Fruit fly (Drosophila melanogaster) whole organism, embryonic: Measurements from ENCODE around the gene CSN3.

Source experiments
- CG15479 ChIP-seq: fragments of 200-800 bp; sonication (Bioruptor generic); optimal IDR thresholded peaks from 3 replicates; lab custom pipeline; 2019; ENCODE audit warnings: missing biosample characterization, mild to moderate bottlenecking, missing genetic modification characterization, moderate library complexity
- CG6689 ChIP-seq: fragments of 200-800 bp; sonication (Bioruptor generic); IDR thresholded peaks from 2 replicates; pipeline ENCODE4 v1.3.6; 2022; ENCODE audit warnings: missing biosample characterization, missing genetic modification characterization
- amos ChIP-seq: fragments of 200-800 bp; sonication (Bioruptor generic); IDR thresholded peaks from 2 replicates; pipeline ENCODE4 v1.3.6; 2022; ENCODE audit warnings: missing biosample characterization, missing genetic modification characterization; ENCODE audit not compliant: partially characterized antibody
- ase ChIP-seq: fragments of 200-800 bp; sonication (Bioruptor generic); IDR thresholded peaks from 3 replicates; pipeline ENCODE4 v1.3.6; 2022; ENCODE audit warnings: missing biosample characterization, missing genetic modification characterization
- bigmax ChIP-seq: fragments of 200-800 bp; sonication (Bioruptor generic); optimal IDR thresholded peaks from 2 replicates; lab custom pipeline; 2018; ENCODE audit warnings: missing biosample characterization, mild to moderate bottlenecking, missing genetic modification characterization
- grau ChIP-seq: fragments of 200-800 bp; optimal IDR thresholded peaks from 3 replicates; lab custom pipeline; 2019; ENCODE audit warnings: missing biosample characterization, mild to moderate bottlenecking, missing genetic modification characterization, moderate library complexity
- nom ChIP-seq: fragments of 200-800 bp; sonication (Bioruptor generic); optimal IDR thresholded peaks from 2 replicates; lab custom pipeline; 2017; ENCODE audit warnings: missing biosample characterization, missing genetic modification characterization, mild to moderate bottlenecking, moderate library complexity, missing genetic modification reagents
- pita ChIP-seq: fragments of 200-800 bp; sonication (Bioruptor generic); optimal IDR thresholded peaks from 2 replicates; lab custom pipeline; 2017; ENCODE audit warnings: missing biosample characterization, mild to moderate bottlenecking, missing genetic modification characterization

DNA sequence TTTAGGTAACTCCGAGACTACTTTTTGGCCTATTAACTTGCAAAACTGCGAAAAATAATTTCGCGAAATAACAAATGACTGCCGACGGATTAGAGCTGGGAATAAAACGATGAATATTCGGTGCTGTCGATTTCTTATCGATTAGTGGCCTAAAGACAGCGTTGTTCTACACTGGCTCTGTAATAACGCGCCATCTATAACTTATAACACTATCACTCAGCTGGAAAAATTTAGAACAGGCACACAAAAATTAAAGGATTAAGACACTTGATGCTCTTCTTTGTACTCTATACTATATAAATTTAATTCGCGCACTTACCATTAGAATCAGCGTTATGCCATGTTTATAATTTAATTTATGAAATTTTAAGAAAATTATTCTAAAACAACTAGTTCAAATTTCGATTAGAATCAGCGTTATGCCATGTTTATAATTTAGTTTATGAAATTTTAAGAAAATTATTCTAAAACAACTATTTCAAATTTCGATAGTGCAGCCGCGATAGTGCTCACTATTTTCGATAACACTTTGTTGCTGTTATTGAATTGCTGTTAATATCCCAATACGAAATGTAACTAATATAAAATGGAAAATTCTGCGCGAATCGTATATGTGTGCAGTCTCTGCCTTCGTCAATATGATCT, at the start of gene CSN3, which contains the start of gene CG11456:
- peak; percentile 74 for TF ChIP-seq amos (GFP tag; lab: Robert Waterston, UW)
- TF ChIP-seq nom = no peak
- no peak for TF ChIP-seq CG15479
- no peak for TF ChIP-seq pita (GFP tag; lab: Kevin White, UChicago)
- TF ChIP-seq grau = peak; percentile 42
- no peak for TF ChIP-seq bigmax
- TF ChIP-seq ase (GFP tag; lab: Robert Waterston, UW) = no peak
- TF ChIP-seq CG6689 = no peak
